Worm (Caenorhabditis elegans) whole organism, midembryonic: ENCODE measurements around the gene Y5H2A.4.
A peak's percentile ranks its signal among the peaks of the same experiment; 100 is the strongest.

ENCODE experiments used
- T22C8.4 ChIP-seq: fragments of 200-800 bp; sonication (Bioruptor generic); IDR thresholded peaks from 2 replicates; pipeline ENCODE4 v1.3.6; 2022; ENCODE audit warnings: missing genetic modification characterization, missing compliant biosample characterization
- cog-1 ChIP-seq: sonication (generic microtip); optimal IDR thresholded peaks from 2 replicates; lab custom pipeline; 2016; ENCODE audit warnings: missing genetic modification characterization, missing compliant biosample characterization
- flt-1 ChIP-seq: fragments of 200-800 bp; sonication (Bioruptor generic); IDR thresholded peaks from 2 replicates; pipeline ENCODE4 v1.3.6; 2022; ENCODE audit warnings: missing genetic modification characterization, missing compliant biosample characterization
- klf-2 ChIP-seq: fragments of 200-800 bp; sonication (Bioruptor generic); conservative IDR thresholded peaks from 2 replicates; pipeline ENCODE4 v1.3.6; 2022; ENCODE audit warnings: missing genetic modification reagents, missing genetic modification characterization, missing compliant biosample characterization
- med-1 ChIP-seq: sonication (generic microtip); optimal IDR thresholded peaks from 2 replicates; lab custom pipeline; 2017; ENCODE audit warnings: missing genetic modification characterization, mild to moderate bottlenecking, missing compliant biosample characterization, antibody characterized with exemption, missing genetic modification reagents; ENCODE audit not compliant: insufficient read depth
- ref-1 ChIP-seq: fragments of 200-800 bp; sonication (Bioruptor generic); conservative IDR thresholded peaks from 2 replicates; pipeline ENCODE4 v1.3.6; 2022; ENCODE audit warnings: missing genetic modification reagents, missing genetic modification characterization, missing compliant biosample characterization
- tab-1 ChIP-seq: fragments of 200-800 bp; sonication (Bioruptor generic); IDR thresholded peaks from 2 replicates; pipeline ENCODE4 v1.3.6; 2022; ENCODE audit warnings: missing genetic modification characterization, missing compliant biosample characterization
- ztf-23 ChIP-seq: fragments of 200-800 bp; sonication (Bioruptor generic); IDR thresholded peaks from 2 replicates; pipeline ENCODE4 v1.3.6; 2022; ENCODE audit warnings: missing genetic modification reagents, missing genetic modification characterization, missing compliant biosample characterization
- ztf-29 ChIP-seq: fragments of 200-800 bp; sonication (Bioruptor generic); IDR thresholded peaks from 2 replicates; pipeline ENCODE4 v1.3.6; 2022; ENCODE audit warnings: missing genetic modification reagents, missing genetic modification characterization, missing compliant biosample characterization

Gene Y5H2A.4

ce11 chrV:2290329-2290728, 16.2 kb upstream of the Y5H2A.4 start, which contains the start of gene nhr-225:
Gene nhr-225 (minus strand): TSS chrV:2290474.
- TF ChIP-seq med-1 (GFP tag; lab: Kevin White, UChicago) = no peak
- TF ChIP-seq cog-1 (tag; lab: Kevin White, UChicago) = no peak
- TF ChIP-seq T22C8.4 (GFP tag; lab: Robert Waterston, UW) = no peak
- no peak for TF ChIP-seq flt-1 (GFP tag; lab: Robert Waterston, UW)
- TF ChIP-seq ztf-29 = no peak
- no peak for TF ChIP-seq ztf-23 (GFP tag; lab: Robert Waterston, UW)
- TF ChIP-seq ref-1 (GFP tag; lab: Robert Waterston, UW) = no peak
- no peak for TF ChIP-seq klf-2 (GFP tag; lab: Robert Waterston, UW)
- TF ChIP-seq tab-1 = no peak

- no peak for TF ChIP-seq med-1 (GFP tag; lab: Kevin White, UChicago)
- no peak for TF ChIP-seq flt-1 (GFP tag; lab: Robert Waterston, UW)
- no peak for TF ChIP-seq ref-1 (GFP tag; lab: Robert Waterston, UW)
- no peak for TF ChIP-seq klf-2 (GFP tag; lab: Robert Waterston, UW)
- TF ChIP-seq cog-1 (tag; lab: Kevin White, UChicago) = no peak
- no peak for TF ChIP-seq ztf-29
- TF ChIP-seq T22C8.4 (GFP tag; lab: Robert Waterston, UW) = no peak
- TF ChIP-seq tab-1 = no peak
- no peak for TF ChIP-seq ztf-23 (GFP tag; lab: Robert Waterston, UW)
Observed at ce11 chrV:2285107-2285506, 11.0 kb upstream of the Y5H2A.4 start, which contains the start of gene nhr-227. Gene nhr-227 (plus strand): TSS chrV:2285432.

- TF ChIP-seq cog-1 (tag; lab: Kevin White, UChicago) (peak; percentile 18), T22C8.4 (GFP tag; lab: Robert Waterston, UW) (no peak)
Observed at ce11 chrV:2281499-2281898, 7.3 kb upstream of the Y5H2A.4 start, which contains the start of gene nhr-228. Gene nhr-228 (plus strand): TSS chrV:2281759.

- TF ChIP-seq T22C8.4 (GFP tag; lab: Robert Waterston, UW) (no peak), ref-1 (GFP tag; lab: Robert Waterston, UW) (no peak), tab-1 (no peak), med-1 (GFP tag; lab: Kevin White, UChicago) (no peak), ztf-23 (GFP tag; lab: Robert Waterston, UW) (no peak), cog-1 (tag; lab: Kevin White, UChicago) (peak; percentile 67), klf-2 (GFP tag; lab: Robert Waterston, UW) (no peak)
Observed at ce11 chrV:2278543-2278942, 4.4 kb upstream of the Y5H2A.4 start, which contains the start of gene fbxa-137. Gene fbxa-137 (plus strand): TSS chrV:2278816.

ce11 chrV:2278052-2278451, 3.9 kb upstream of the Y5H2A.4 start, which contains the start of gene nhr-59:
Gene nhr-59 (minus strand): TSS chrV:2278265.
- TF ChIP-seq med-1 (GFP tag; lab: Kevin White, UChicago) (no peak), ref-1 (GFP tag; lab: Robert Waterston, UW) (no peak), tab-1 (no peak), flt-1 (GFP tag; lab: Robert Waterston, UW) (no peak), klf-2 (GFP tag; lab: Robert Waterston, UW) (no peak), T22C8.4 (GFP tag; lab: Robert Waterston, UW) (no peak), cog-1 (tag; lab: Kevin White, UChicago) (no peak), ztf-29 (no peak), ztf-23 (GFP tag; lab: Robert Waterston, UW) (no peak)

- no peak for TF ChIP-seq med-1 (GFP tag; lab: Kevin White, UChicago)
- no peak for TF ChIP-seq ztf-29
- TF ChIP-seq T22C8.4 (GFP tag; lab: Robert Waterston, UW) = no peak
- TF ChIP-seq flt-1 (GFP tag; lab: Robert Waterston, UW) = no peak
- TF ChIP-seq ztf-23 (GFP tag; lab: Robert Waterston, UW) = no peak
- TF ChIP-seq ref-1 (GFP tag; lab: Robert Waterston, UW) = no peak
Observed at ce11 chrV:2277260-2277659, 3.1 kb upstream of the Y5H2A.4 start.

- TF ChIP-seq ref-1 (GFP tag; lab: Robert Waterston, UW) (no peak), ztf-23 (GFP tag; lab: Robert Waterston, UW) (no peak), ztf-29 (no peak), klf-2 (GFP tag; lab: Robert Waterston, UW) (no peak), T22C8.4 (GFP tag; lab: Robert Waterston, UW) (no peak), med-1 (GFP tag; lab: Kevin White, UChicago) (no peak), tab-1 (no peak), cog-1 (tag; lab: Kevin White, UChicago) (no peak), flt-1 (GFP tag; lab: Robert Waterston, UW) (no peak)
Observed at ce11 chrV:2271750-2272149, 2.4 kb downstream of the Y5H2A.4 start, which contains the start of gene Y5H2A.1. Gene Y5H2A.1 (minus strand): TSS chrV:2271850.

- no peak for TF ChIP-seq flt-1 (GFP tag; lab: Robert Waterston, UW)
- no peak for TF ChIP-seq ztf-29
- TF ChIP-seq tab-1 = no peak
- TF ChIP-seq T22C8.4 (GFP tag; lab: Robert Waterston, UW) = no peak
- TF ChIP-seq klf-2 (GFP tag; lab: Robert Waterston, UW) = no peak
- TF ChIP-seq ztf-23 (GFP tag; lab: Robert Waterston, UW) = no peak
Observed at ce11 chrV:2266958-2267357, 7.2 kb downstream of the Y5H2A.4 start, which contains the start of gene nhr-275. Gene nhr-275 (minus strand): TSS chrV:2267058.

- TF ChIP-seq tab-1 (no peak), klf-2 (GFP tag; lab: Robert Waterston, UW) (no peak), ref-1 (GFP tag; lab: Robert Waterston, UW) (no peak), ztf-29 (no peak), cog-1 (tag; lab: Kevin White, UChicago) (no peak), flt-1 (GFP tag; lab: Robert Waterston, UW) (no peak), ztf-23 (GFP tag; lab: Robert Waterston, UW) (no peak), T22C8.4 (GFP tag; lab: Robert Waterston, UW) (no peak), med-1 (GFP tag; lab: Kevin White, UChicago) (no peak)
Observed at ce11 chrV:2264925-2265324, 9.2 kb downstream of the Y5H2A.4 start.
